Worm (Caenorhabditis elegans) whole organism, L3 larva: ENCODE results near the gene elo-1.

Source experiments
- R02D3.7 ChIP-seq: fragments of 150-350 bp; optimal IDR thresholded peaks from 2 replicates; lab custom pipeline; 2014; ENCODE audit warnings: missing biosample characterization, missing genetic modification characterization
- elt-1 ChIP-seq: fragments of 150-350 bp; optimal IDR thresholded peaks from 2 replicates; lab custom pipeline; 2014; ENCODE audit warnings: missing biosample characterization, missing genetic modification characterization
- fkh-10 ChIP-seq: sonication (generic microtip); optimal IDR thresholded peaks from 2 replicates; lab custom pipeline; 2017; ENCODE audit warnings: missing biosample characterization, missing genetic modification reagents, missing genetic modification characterization
- jun-1 ChIP-seq: fragments of 150-350 bp; optimal IDR thresholded peaks from 2 replicates; lab custom pipeline; 2014; ENCODE audit warnings: missing biosample characterization, missing genetic modification reagents, missing genetic modification characterization
- lsy-12 ChIP-seq: sonication (generic microtip); optimal IDR thresholded peaks from 2 replicates; lab custom pipeline; 2016; ENCODE audit warnings: mild to moderate bottlenecking, missing genetic modification characterization, missing compliant biosample characterization
- nhr-25 ChIP-seq: sonication (generic microtip); optimal IDR thresholded peaks from 2 replicates; lab custom pipeline; 2017; ENCODE audit warnings: missing biosample characterization, missing genetic modification characterization
- nhr-67 ChIP-seq: fragments of 150-350 bp; optimal IDR thresholded peaks from 2 replicates; lab custom pipeline; 2014; ENCODE audit warnings: missing biosample characterization, missing genetic modification characterization
- nhr-77 ChIP-seq: fragments of 150-350 bp; optimal IDR thresholded peaks from 2 replicates; lab custom pipeline; 2014; ENCODE audit warnings: missing biosample characterization, missing genetic modification characterization
- unc-39 ChIP-seq: sonication (generic microtip); optimal IDR thresholded peaks from 4 replicates; lab custom pipeline; 2017; ENCODE audit warnings: missing biosample characterization, missing genetic modification characterization

DNA sequence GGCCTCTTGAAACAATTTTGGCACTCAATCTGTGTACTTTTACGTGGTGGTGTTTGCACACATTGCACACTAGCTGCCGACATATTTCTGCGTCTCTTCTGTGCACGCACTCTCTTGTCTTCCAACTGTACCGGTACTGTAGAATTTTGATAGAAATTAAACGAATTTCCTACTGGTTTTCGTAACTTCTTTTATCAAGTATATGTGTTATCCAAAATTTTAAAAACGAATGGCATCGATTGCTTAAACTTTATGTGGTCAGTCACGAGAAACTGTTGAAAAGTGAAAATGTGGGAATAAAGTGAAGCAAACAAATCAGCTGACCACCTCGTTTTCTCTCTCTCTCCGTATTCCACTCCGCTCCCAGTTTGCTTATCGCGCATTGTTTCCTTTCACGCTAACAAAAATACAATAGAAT lies 12.8 kb upstream of the elo-1 start:
- no peak for TF ChIP-seq elt-1 (tag; lab: Kevin White, UChicago)
- TF ChIP-seq R02D3.7 (tag; lab: Kevin White, UChicago): no peak
- no peak for TF ChIP-seq fkh-10 (GFP tag; lab: Kevin White, UChicago)
- TF ChIP-seq nhr-25: peak; percentile 59
- TF ChIP-seq unc-39 (tag; lab: Kevin White, UChicago): no peak
- TF ChIP-seq nhr-67 (tag; lab: Kevin White, UChicago): no peak
- no peak for TF ChIP-seq lsy-12 (tag; lab: Kevin White, UChicago)
- TF ChIP-seq jun-1: no peak
- TF ChIP-seq nhr-77 (tag; lab: Kevin White, UChicago): no peak
